Worm (Caenorhabditis elegans) whole organism, young adult: ENCODE results near the gene K07C11.8.

ENCODE experiments used
- B0035.1 ChIP-seq: sonication (generic microtip); optimal IDR thresholded peaks from 2 replicates; lab custom pipeline; 2016; ENCODE audit warnings: missing genetic modification characterization, mild to moderate bottlenecking, missing compliant biosample characterization, missing genotype, missing genetic modification reagents
- B0261.1 ChIP-seq: sonication (generic microtip); optimal IDR thresholded peaks from 2 replicates; lab custom pipeline; 2016; ENCODE audit warnings: mild to moderate bottlenecking, missing genetic modification characterization, moderate library complexity, missing compliant biosample characterization
- D2030.7 ChIP-seq: fragments of 200-800 bp; sonication (Bioruptor generic); IDR thresholded peaks from 2 replicates; pipeline ENCODE4 v1.3.6; 2022; ENCODE audit warnings: missing genetic modification reagents, missing genetic modification characterization, missing compliant biosample characterization
- F10E7.11 ChIP-seq: sonication (generic microtip); optimal IDR thresholded peaks from 2 replicates; lab custom pipeline; 2017; ENCODE audit warnings: mild to moderate bottlenecking, missing genetic modification characterization, moderate library complexity, missing compliant biosample characterization
- F23B12.7 ChIP-seq: sonication (generic microtip); optimal IDR thresholded peaks from 2 replicates; lab custom pipeline; 2017; ENCODE audit warnings: missing genetic modification characterization, mild to moderate bottlenecking, missing compliant biosample characterization, antibody characterized with exemption, moderate library complexity; ENCODE audit not compliant: insufficient read depth
- F39B2.1 ChIP-seq: fragments of 200-800 bp; sonication (Bioruptor generic); IDR thresholded peaks from 2 replicates; pipeline ENCODE4 v1.3.6; 2022; ENCODE audit warnings: missing genetic modification reagents, missing genetic modification characterization, missing compliant biosample characterization
- F52B5.7 ChIP-seq: sonication (generic microtip); optimal IDR thresholded peaks from 2 replicates; lab custom pipeline; 2016; ENCODE audit warnings: mild to moderate bottlenecking, missing genetic modification characterization, missing compliant biosample characterization
- T07F8.4 ChIP-seq: sonication (generic microtip); optimal IDR thresholded peaks from 2 replicates; lab custom pipeline; 2016; ENCODE audit warnings: mild to moderate bottlenecking, missing genetic modification characterization, moderate library complexity, missing compliant biosample characterization
- Y67H2A.10 ChIP-seq: fragments of 200-800 bp; sonication (Bioruptor generic); conservative IDR thresholded peaks from 2 replicates; pipeline ENCODE4 v1.3.6; 2022; ENCODE audit warnings: missing genetic modification reagents, missing genetic modification characterization, missing compliant biosample characterization
- Y95B8A.8 ChIP-seq: fragments of 200-800 bp; sonication (Bioruptor generic); IDR thresholded peaks from 2 replicates; pipeline ENCODE4 v1.3.6; 2022; ENCODE audit warnings: missing genetic modification reagents, missing genetic modification characterization, missing compliant biosample characterization
- akir-1 ChIP-seq: fragments of 200-800 bp; sonication (Bioruptor generic); optimal IDR thresholded peaks from 2 replicates; lab custom pipeline; 2018; ENCODE audit warnings: mild to moderate bottlenecking, missing genetic modification characterization, moderate library complexity, missing compliant biosample characterization
- ama-1 ChIP-seq, 3 experiments: fragments of 150-350 bp in 1 of 3; sonication (generic microtip) in 2 of 3; optimal IDR thresholded peaks; 2 replicates each; lab custom pipeline; 2014 to 2018; ENCODE audit warnings: missing biosample characterization in 2 of 3, missing genetic modification characterization in 2 of 3, missing genetic modification reagents in 2 of 3
- aptf-2 ChIP-seq: fragments of 200-800 bp; sonication (Bioruptor generic); conservative IDR thresholded peaks from 2 replicates; pipeline ENCODE4 v1.3.6; 2022; ENCODE audit warnings: missing genetic modification reagents, missing genetic modification characterization, missing compliant biosample characterization
- attf-3 ChIP-seq: fragments of 200-800 bp; sonication (Bioruptor generic); conservative IDR thresholded peaks from 2 replicates; pipeline ENCODE4 v1.3.6; 2022; ENCODE audit warnings: missing genetic modification reagents, missing genetic modification characterization, missing compliant biosample characterization
- bed-2 ChIP-seq: fragments of 200-800 bp; sonication (Bioruptor generic); IDR thresholded peaks from 2 replicates; pipeline ENCODE4 v1.3.6; 2022; ENCODE audit warnings: missing genetic modification reagents, missing genetic modification characterization, missing compliant biosample characterization
- ccch-3 ChIP-seq: fragments of 200-800 bp; sonication (Bioruptor generic); optimal IDR thresholded peaks from 2 replicates; lab custom pipeline; 2018; ENCODE audit warnings: mild to moderate bottlenecking, missing genetic modification characterization, missing compliant biosample characterization
- cebp-1 ChIP-seq, 2 experiments: fragments of 200-800 bp in 1 of 2; sonication (Bioruptor generic) in 1 of 2; sonication (generic microtip) in 1 of 2; IDR thresholded peaks in 1 of 2; optimal IDR thresholded peaks in 1 of 2; 2 replicates each; pipeline versions ENCODE4 v1.3.6 to Lab custom; 2017 to 2022; ENCODE audit warnings: missing compliant biosample characterization in 2 of 2, missing genetic modification characterization in 2 of 2, mild to moderate bottlenecking in 1 of 2, missing genetic modification reagents in 1 of 2, moderate library complexity in 1 of 2
- ceh-27 ChIP-seq: fragments of 200-800 bp; sonication (Bioruptor generic); optimal IDR thresholded peaks from 2 replicates; lab custom pipeline; 2018; ENCODE audit warnings: mild to moderate bottlenecking, missing genetic modification characterization, moderate library complexity, missing compliant biosample characterization
- ceh-40 ChIP-seq: fragments of 200-800 bp; sonication (Bioruptor generic); IDR thresholded peaks from 2 replicates; pipeline ENCODE4 v1.3.6; 2022; ENCODE audit warnings: missing genetic modification characterization, missing compliant biosample characterization
- dox-1 ChIP-seq: fragments of 200-800 bp; sonication (Bioruptor generic); IDR thresholded peaks from 2 replicates; pipeline ENCODE4 v1.3.6; 2022; ENCODE audit warnings: missing genetic modification reagents, missing genetic modification characterization, missing compliant biosample characterization
- egl-44 ChIP-seq: fragments of 200-800 bp; sonication (Bioruptor generic); IDR thresholded peaks from 2 replicates; pipeline ENCODE4 v1.3.6; 2022; ENCODE audit warnings: missing genetic modification reagents, missing genetic modification characterization, missing compliant biosample characterization
- hmg-1.2 ChIP-seq: fragments of 200-800 bp; sonication (Bioruptor generic); IDR thresholded peaks from 2 replicates; pipeline ENCODE4 v1.3.6; 2022; ENCODE audit warnings: missing genetic modification reagents, missing genetic modification characterization, missing compliant biosample characterization
- hsf-1 ChIP-seq: fragments of 200-800 bp; sonication (Bioruptor generic); IDR thresholded peaks from 2 replicates; pipeline ENCODE4 v1.3.6; 2022; ENCODE audit warnings: missing genetic modification reagents, missing genetic modification characterization, missing compliant biosample characterization
- let-526 ChIP-seq: fragments of 200-800 bp; sonication (Bioruptor generic); IDR thresholded peaks from 2 replicates; pipeline ENCODE4 v1.3.6; 2022; ENCODE audit warnings: missing genetic modification reagents, missing genetic modification characterization, missing compliant biosample characterization
- let-607 ChIP-seq, 2 experiments: fragments of 200-800 bp in 1 of 2; sonication (Bioruptor generic) in 1 of 2; sonication (generic microtip) in 1 of 2; optimal IDR thresholded peaks; 2 replicates each; lab custom pipeline; 2016 to 2018; ENCODE audit warnings: mild to moderate bottlenecking in 2 of 2, missing compliant biosample characterization in 2 of 2, missing genetic modification characterization in 2 of 2, moderate library complexity in 2 of 2, missing genotype in 1 of 2
- lin-26 ChIP-seq: fragments of 200-800 bp; sonication (Bioruptor generic); IDR thresholded peaks from 2 replicates; pipeline ENCODE4 v1.3.6; 2022; ENCODE audit warnings: missing genetic modification reagents, missing genetic modification characterization, missing compliant biosample characterization
- lin-35 ChIP-seq, 3 experiments: fragments of 150-350 bp in 2 of 3; sonication (generic microtip) in 1 of 3; optimal IDR thresholded peaks; 2 replicates each; lab custom pipeline; 2014 to 2018; ENCODE audit warnings: missing biosample characterization in 3 of 3, missing genetic modification characterization in 3 of 3, missing genetic modification reagents in 3 of 3
- lin-54 ChIP-seq: fragments of 200-800 bp; sonication (Bioruptor generic); optimal IDR thresholded peaks from 2 replicates; lab custom pipeline; 2018; ENCODE audit warnings: mild to moderate bottlenecking, missing genetic modification characterization, missing compliant biosample characterization
- lsl-1 ChIP-seq: fragments of 200-800 bp; sonication (Bioruptor generic); optimal IDR thresholded peaks from 2 replicates; lab custom pipeline; 2018; ENCODE audit warnings: mild to moderate bottlenecking, missing genetic modification characterization, moderate library complexity, missing compliant biosample characterization
- mcd-1 ChIP-seq: fragments of 200-800 bp; sonication (Bioruptor generic); IDR thresholded peaks from 2 replicates; pipeline ENCODE4 v1.3.6; 2022; ENCODE audit warnings: missing genetic modification reagents, missing genetic modification characterization, missing compliant biosample characterization
- mel-28 ChIP-seq: sonication (generic microtip); optimal IDR thresholded peaks from 2 replicates; lab custom pipeline; 2016; ENCODE audit warnings: borderline replicate concordance, mild to moderate bottlenecking, missing genetic modification characterization, missing compliant biosample characterization
- mes-4 ChIP-seq: sonication (generic microtip); optimal IDR thresholded peaks from 2 replicates; lab custom pipeline; 2016; ENCODE audit warnings: missing genotype, missing genetic modification characterization, missing compliant biosample characterization
- mxl-1 ChIP-seq: sonication (generic microtip); optimal IDR thresholded peaks from 2 replicates; lab custom pipeline; 2016; ENCODE audit warnings: missing genetic modification characterization, missing compliant biosample characterization
- nhr-179 ChIP-seq: sonication (generic microtip); optimal IDR thresholded peaks from 2 replicates; lab custom pipeline; 2016; ENCODE audit warnings: mild to moderate bottlenecking, missing genetic modification characterization, missing compliant biosample characterization
- nhr-80 ChIP-seq: sonication (generic microtip); optimal IDR thresholded peaks from 2 replicates; lab custom pipeline; 2016; ENCODE audit warnings: missing genetic modification characterization, missing compliant biosample characterization
- rec-8 ChIP-seq, 2 experiments: sonication (generic microtip); optimal IDR thresholded peaks; 2 replicates each; lab custom pipeline; 2016; ENCODE audit warnings: mild to moderate bottlenecking in 2 of 2, missing genetic modification characterization in 2 of 2, missing genetic modification reagents in 2 of 2, missing genotype in 2 of 2, missing biosample characterization in 1 of 2, missing compliant biosample characterization in 1 of 2, moderate library complexity in 1 of 2
- repo-1 ChIP-seq: sonication (generic microtip); optimal IDR thresholded peaks from 2 replicates; lab custom pipeline; 2017; ENCODE audit warnings: mild to moderate bottlenecking, missing genetic modification characterization, missing compliant biosample characterization
- sea-2 ChIP-seq: fragments of 200-800 bp; sonication (Bioruptor generic); IDR thresholded peaks from 2 replicates; pipeline ENCODE4 v1.3.6; 2022; ENCODE audit warnings: missing genetic modification characterization, missing compliant biosample characterization
- snpc-4 ChIP-seq, 5 experiments: fragments of 150-350 bp in 1 of 5; sonication (generic microtip) in 4 of 5; optimal IDR thresholded peaks; 2 replicates each; lab custom pipeline; 2014 to 2018; ENCODE audit warnings: missing genetic modification characterization in 5 of 5, missing biosample characterization in 3 of 5, antibody characterized with exemption in 2 of 5, mild to moderate bottlenecking in 2 of 5, missing compliant biosample characterization in 2 of 5, missing genotype in 2 of 5, moderate library complexity in 2 of 5, missing genetic modification reagents in 1 of 5
- somi-1 ChIP-seq: fragments of 200-800 bp; sonication (Bioruptor generic); optimal IDR thresholded peaks from 2 replicates; lab custom pipeline; 2018; ENCODE audit warnings: mild to moderate bottlenecking, missing genetic modification characterization, missing compliant biosample characterization
- ztf-3 ChIP-seq: fragments of 200-800 bp; sonication (Bioruptor generic); optimal IDR thresholded peaks from 2 replicates; lab custom pipeline; 2018; ENCODE audit warnings: mild to moderate bottlenecking, missing genetic modification characterization, missing compliant biosample characterization

K07C11.8 gene

DNA sequence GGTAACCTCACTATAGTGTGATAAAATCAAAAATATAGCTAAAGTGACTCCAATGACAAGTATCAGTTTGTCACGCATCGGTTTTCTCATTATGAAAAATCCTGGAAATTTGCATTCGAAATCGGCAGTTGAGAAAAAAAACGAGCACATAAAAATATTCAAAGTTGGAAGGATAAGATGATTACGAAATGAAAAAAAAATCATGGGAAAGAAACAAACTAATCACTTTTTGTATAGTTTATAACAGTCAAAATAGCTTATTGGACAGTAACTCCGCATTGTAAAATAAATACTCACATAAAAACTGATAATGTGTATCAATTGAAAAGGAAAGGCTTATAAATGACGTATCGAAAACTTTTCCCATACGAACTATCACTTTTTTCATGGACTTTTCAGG, 25.1 kb upstream of the K07C11.8 start, which contains the start of gene C16D9.4:
Gene C16D9.4, minus strand, starts transcription at position 101 of the 400 bp plus-strand sequence.
- no peak for TF ChIP-seq nhr-80 (tag; lab: Kevin White, UChicago)
- TF ChIP-seq let-607 (tag; optimal IDR thresholded peaks at IDR 0.05; lab: Kevin White, UChicago) = no peak
- TF ChIP-seq attf-3 (GFP tag; lab: Robert Waterston, UW) = no peak
- no peak for TF ChIP-seq hsf-1 (GFP tag; lab: Robert Waterston, UW)
- TF ChIP-seq ceh-40 = no peak
- no peak for TF ChIP-seq repo-1 (tag; lab: Kevin White, UChicago)
- TF ChIP-seq T07F8.4 (tag; lab: Kevin White, UChicago) = no peak
- no peak for TF ChIP-seq mel-28 (tag; lab: Kevin White, UChicago)
- TF ChIP-seq ceh-27 = no peak

DNA sequence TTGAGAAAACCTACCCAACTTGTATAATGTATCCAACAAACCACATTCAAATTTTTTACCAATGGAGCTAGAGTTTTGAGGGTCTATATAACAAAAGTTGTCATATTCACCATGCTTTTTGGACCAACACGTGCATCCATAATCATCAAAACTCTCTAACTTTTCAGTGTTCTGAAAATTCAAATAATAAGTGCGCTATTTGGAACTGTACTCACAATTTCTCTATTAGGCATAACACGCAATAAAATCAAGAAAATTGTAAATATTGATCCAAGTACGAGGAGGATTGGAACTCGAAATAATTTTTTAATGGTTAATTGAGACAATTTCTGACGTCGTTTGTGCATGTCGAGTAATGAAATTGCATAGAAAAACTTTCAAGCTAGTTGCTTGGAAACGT, 22.2 kb upstream of the K07C11.8 start, which contains the start of gene C16D9.3:
Gene C16D9.3, minus strand, starts transcription at position 101 of the 400 bp plus-strand sequence.
- TF ChIP-seq F39B2.1 = no peak
- no peak for TF ChIP-seq Y95B8A.8 (GFP tag; lab: Robert Waterston, UW)
- TF ChIP-seq ccch-3 = no peak
- TF ChIP-seq nhr-179 (tag; lab: Kevin White, UChicago) = no peak
- TF ChIP-seq lsl-1 (GFP tag; lab: Kevin White, UChicago) = no peak
- TF ChIP-seq mxl-1 (tag; lab: Kevin White, UChicago) = no peak
- no peak for TF ChIP-seq F23B12.7 (tag; lab: Kevin White, UChicago)
- no peak for TF ChIP-seq lin-35 (GFP tag; optimal IDR thresholded peaks at IDR 0.05; lab: Kevin White, UChicago)

DNA sequence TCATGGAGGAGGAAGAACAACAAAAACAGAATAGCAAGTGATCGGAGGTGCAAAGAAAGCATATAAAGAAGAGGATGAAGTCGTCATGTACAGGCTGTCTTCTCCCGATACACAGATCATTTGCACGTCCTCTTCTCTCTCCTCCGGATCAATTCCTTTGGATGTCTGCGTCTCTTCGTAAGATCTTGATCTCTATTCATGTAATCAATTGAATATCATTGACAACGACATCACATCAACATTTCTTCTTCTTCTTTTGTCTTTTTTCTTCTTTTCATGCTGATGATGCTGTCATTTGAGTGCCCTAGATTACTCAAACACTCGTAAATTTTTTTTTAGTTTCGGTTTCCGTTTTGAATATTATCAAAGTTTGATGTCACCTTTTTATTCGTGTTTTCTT, 20.6 kb upstream of the K07C11.8 start, which contains the start of gene rol-3:
Gene rol-3, minus strand, starts transcription at position 120 of the 400 bp plus-strand sequence.
- TF ChIP-seq ama-1 (optimal IDR thresholded peaks at IDR 0.05; lab: Kevin White, UChicago) (no peak), ama-1 (GFP tag; optimal IDR thresholded peaks at IDR 0.05; lab: Kevin White, UChicago) (no peak), F23B12.7 (tag; lab: Kevin White, UChicago) (no peak), mcd-1 (no peak), D2030.7 (GFP tag; lab: Robert Waterston, UW) (no peak), ztf-3 (GFP tag; lab: Kevin White, UChicago) (no peak), somi-1 (GFP tag; lab: Kevin White, UChicago) (no peak), akir-1 (GFP tag; lab: Kevin White, UChicago) (no peak), sea-2 (no peak)

DNA sequence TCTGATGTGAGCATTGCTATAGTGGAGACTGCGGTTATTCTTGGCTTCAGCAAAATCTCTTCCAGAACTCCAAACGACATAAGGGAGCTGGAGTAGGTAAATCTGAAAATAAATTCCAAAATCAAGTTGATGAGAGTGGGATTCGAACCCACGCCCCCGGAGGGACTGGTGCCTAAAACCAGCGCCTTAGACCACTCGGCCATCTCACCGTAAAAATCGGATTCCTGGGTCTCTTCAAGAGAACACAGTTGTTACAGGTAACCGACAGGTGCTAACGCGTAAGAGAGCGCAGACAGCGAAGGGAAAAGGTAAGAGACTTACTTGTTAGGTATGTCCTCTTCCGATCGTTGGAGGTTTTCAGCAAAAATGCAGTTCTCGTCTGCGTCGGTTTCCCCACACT, 17.6 kb upstream of the K07C11.8 start:
- no peak for TF ChIP-seq bed-2 (GFP tag; lab: Robert Waterston, UW)
- no peak; the same call in 1 of the 2 replicates for TF ChIP-seq dox-1 (GFP tag; lab: Robert Waterston, UW)
- no peak for TF ChIP-seq let-526 (GFP tag; lab: Robert Waterston, UW)
- no peak for TF ChIP-seq mes-4
- no peak for TF ChIP-seq B0035.1 (tag; lab: Kevin White, UChicago)
- no peak for TF ChIP-seq lin-26 (GFP tag; lab: Robert Waterston, UW)
- TF ChIP-seq rec-8 (tag; optimal IDR thresholded peaks at IDR 0.05; lab: Kevin White, UChicago) = no peak
- peak; percentile 36 for TF ChIP-seq nhr-80 (tag; lab: Kevin White, UChicago)
- peak; percentile 77 for TF ChIP-seq B0261.1
- TF ChIP-seq let-607 (tag; optimal IDR thresholded peaks at IDR 0.05; lab: Kevin White, UChicago) = peak in 1 of 2 experiments; percentile 38
- TF ChIP-seq egl-44 (GFP tag; lab: Robert Waterston, UW) = no peak
- peak; percentile 54 for TF ChIP-seq D2030.7 (GFP tag; lab: Robert Waterston, UW)
- TF ChIP-seq snpc-4 (GFP tag; optimal IDR thresholded peaks at IDR 0.05; lab: Kevin White, UChicago) = peak; percentile 61
- peak in 3 of 4 experiments; percentile 73 to 91 (median 76) for TF ChIP-seq snpc-4 (tag; optimal IDR thresholded peaks at IDR 0.05; lab: Kevin White, UChicago)
- no peak for TF ChIP-seq lin-54 (GFP tag; lab: Kevin White, UChicago)
- peak; percentile 13 for TF ChIP-seq F52B5.7
- TF ChIP-seq hmg-1.2 = peak; percentile 71
- no peak for TF ChIP-seq F10E7.11 (tag; lab: Kevin White, UChicago)
- TF ChIP-seq Y67H2A.10 (GFP tag; lab: Robert Waterston, UW) = no peak
- TF ChIP-seq aptf-2 (GFP tag; lab: Robert Waterston, UW) = no peak
- no peak for TF ChIP-seq cebp-1 (GFP tag; IDR thresholded peaks at IDR 0.05; lab: Robert Waterston, UW)
- TF ChIP-seq cebp-1 (tag; optimal IDR thresholded peaks at IDR 0.05; lab: Kevin White, UChicago) = no peak
- peak; percentile 58; the same call in 1 of the 2 replicates for TF ChIP-seq ceh-40
